Fruit fly (Drosophila melanogaster): ENCODE measurements around the gene CG32457.

Gene CG32457

DNA sequence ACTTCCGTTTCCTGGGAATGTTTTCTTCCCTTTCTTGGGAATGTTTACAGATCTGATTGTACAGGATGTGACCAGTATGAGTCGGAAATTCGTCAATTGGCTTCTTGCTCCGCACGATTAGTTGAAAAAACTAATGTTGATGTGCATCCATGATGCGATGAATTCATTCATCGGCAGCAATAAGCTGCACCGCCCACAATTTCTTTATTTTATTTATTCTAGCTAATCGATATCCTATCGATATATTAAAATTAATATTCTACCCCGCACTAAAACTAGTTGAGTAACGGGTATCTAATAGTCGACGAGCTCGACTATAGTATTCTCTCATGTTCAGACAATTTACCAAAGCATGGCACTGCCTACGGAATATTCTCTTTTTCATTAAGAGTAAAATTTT is 33.8 kb downstream of the CG32457 start:
- TF ChIP-seq CG6813 (GFP tag; optimal IDR thresholded peaks at IDR 0.05) (no peak), CG10147 (GFP tag; optimal IDR thresholded peaks at IDR 0.05) (no peak), Sry-δ (GFP tag; optimal IDR thresholded peaks at IDR 0.05) (peak; percentile 27), chif (GFP tag; optimal IDR thresholded peaks at IDR 0.05) (no peak), chinmo (GFP tag; IDR thresholded peaks at IDR 0.05; ENCODE audit: partially characterized antibody) (no peak), CG11504 (tag; optimal IDR thresholded peaks at IDR 0.05) (no peak), pb (GFP tag; optimal IDR thresholded peaks at IDR 0.05) (no peak), CG12155 (GFP tag; optimal IDR thresholded peaks at IDR 0.05) (no peak), bbx (GFP tag; IDR thresholded peaks at IDR 0.05; ENCODE audit: partially characterized antibody) (no peak), Sox100B (GFP tag; optimal IDR thresholded peaks at IDR 0.05) (no peak), CG15011 (GFP tag; optimal IDR thresholded peaks at IDR 0.05) (no peak), jumu (GFP tag; optimal IDR thresholded peaks at IDR 0.05) (no peak), ssp (GFP tag; IDR thresholded peaks at IDR 0.05) (no peak), CG14860 (GFP tag; IDR thresholded peaks at IDR 0.05; ENCODE audit: partially characterized antibody) (0 out of 3 replicates have a peak, but pooled peaks have one; percentile 26), Xbp1 (GFP tag; optimal IDR thresholded peaks at IDR 0.05) (no peak), Doc2 (GFP tag; IDR thresholded peaks at IDR 0.05) (no peak), knrl (GFP tag; IDR thresholded peaks at IDR 0.05; ENCODE audit: partially characterized antibody) (no peak; the same call in 2 of the 3 replicates), mld (GFP tag; IDR thresholded peaks at IDR 0.05; ENCODE audit: partially characterized antibody) (no peak), Vsx1 (GFP tag; optimal IDR thresholded peaks at IDR 0.05) (no peak), vnd (GFP tag; IDR thresholded peaks at IDR 0.05; ENCODE audit: partially characterized antibody) (no peak), chn (GFP tag; optimal IDR thresholded peaks at IDR 0.05) (no peak), CG11456 (GFP tag; IDR thresholded peaks at IDR 0.05) (no peak), CG30431 (GFP tag; optimal IDR thresholded peaks at IDR 0.05) (no peak), Dll (GFP tag; IDR thresholded peaks at IDR 0.05; ENCODE audit: partially characterized antibody) (no peak), CG14710 (tag; optimal IDR thresholded peaks at IDR 0.05) (no peak), tll (GFP tag; optimal IDR thresholded peaks at IDR 0.05) (no peak), CG30020 (tag; optimal IDR thresholded peaks at IDR 0.05) (peak; percentile 58), Fer3 (tag; optimal IDR thresholded peaks at IDR 0.05) (no peak), ci (GFP tag; IDR thresholded peaks at IDR 0.05) (no peak), Camta (GFP tag; optimal IDR thresholded peaks at IDR 0.05) (no peak), sug (tag; optimal IDR thresholded peaks at IDR 0.05) (no peak), Usf (GFP tag; optimal IDR thresholded peaks at IDR 0.05) (no peak), ERR (GFP tag; optimal IDR thresholded peaks at IDR 0.05) (no peak), CG6791 (GFP tag; IDR thresholded peaks at IDR 0.05; ENCODE audit: partially characterized antibody) (peak; percentile 61; the same call in 2 of the 3 replicates), sim (GFP tag; IDR thresholded peaks at IDR 0.05) (no peak), CG10654 (GFP tag; optimal IDR thresholded peaks at IDR 0.05) (no peak), CG17328 (GFP tag; IDR thresholded peaks at IDR 0.05) (no peak), CG8290 (GFP tag; optimal IDR thresholded peaks at IDR 0.05) (no peak), CG8290 (tag; optimal IDR thresholded peaks at IDR 0.05) (no peak), BtbVII (GFP tag; optimal IDR thresholded peaks at IDR 0.05) (no peak), CG7745 (tag; optimal IDR thresholded peaks at IDR 0.05) (no peak), MESR4 (GFP tag; optimal IDR thresholded peaks at IDR 0.05) (no peak), exex (tag; optimal IDR thresholded peaks at IDR 0.05) (no peak), CG17802 (tag; optimal IDR thresholded peaks at IDR 0.05) (peak; percentile 45), disco-r (GFP tag; optimal IDR thresholded peaks at IDR 0.05) (no peak), ewg (GFP tag; optimal IDR thresholded peaks at IDR 0.05) (no peak), CG1233 (GFP tag; optimal IDR thresholded peaks at IDR 0.05) (no peak), ttk (GFP tag; IDR thresholded peaks at IDR 0.05) (no peak), stwl (tag; optimal IDR thresholded peaks at IDR 0.05) (peak; percentile 18), Atf6 (GFP tag; IDR thresholded peaks at IDR 0.05) (no peak), Dad (GFP tag; optimal IDR thresholded peaks at IDR 0.05) (no peak)
